Fruit fly (Drosophila melanogaster) whole organism, embryonic: ENCODE data around the gene Uck.
A peak's percentile ranks its signal among the peaks of the same experiment; 100 is the strongest.

Source experiments
- CG10147 ChIP-seq: fragments of 200-800 bp; sonication (Bioruptor generic); optimal IDR thresholded peaks from 2 replicates; lab custom pipeline; 2019; ENCODE audit warnings: missing biosample characterization, mild to moderate bottlenecking, missing genetic modification characterization, moderate library complexity
- CG10209 ChIP-seq: fragments of 200-800 bp; sonication (Bioruptor generic); optimal IDR thresholded peaks from 3 replicates; lab custom pipeline; 2017; ENCODE audit warnings: missing biosample characterization, mild to moderate bottlenecking, missing genetic modification characterization, missing genetic modification reagents
- CG1024 ChIP-seq: fragments of 200-800 bp; sonication (Bioruptor generic); IDR thresholded peaks from 2 replicates; pipeline ENCODE4 v1.3.6; 2022; ENCODE audit warnings: missing biosample characterization, missing genetic modification characterization
- CG10654 ChIP-seq: fragments of 200-800 bp; sonication (Bioruptor generic); optimal IDR thresholded peaks from 2 replicates; lab custom pipeline; 2016; ENCODE audit warnings: missing biosample characterization, missing genetic modification characterization
- CG10959 ChIP-seq: fragments of 200-800 bp; sonication (Bioruptor generic); IDR thresholded peaks from 2 replicates; pipeline ENCODE4 v1.3.6; 2022; ENCODE audit warnings: missing biosample characterization, missing genetic modification characterization
- CG11560 ChIP-seq: fragments of 200-800 bp; sonication (Bioruptor generic); IDR thresholded peaks from 3 replicates; pipeline ENCODE4 v1.3.6; 2022; ENCODE audit warnings: missing biosample characterization, missing genetic modification characterization
- CG12104 ChIP-seq: fragments of 200-800 bp; sonication (Bioruptor generic); optimal IDR thresholded peaks from 3 replicates; lab custom pipeline; 2016; ENCODE audit warnings: missing biosample characterization, missing genetic modification characterization
- CG14050 ChIP-seq: fragments of 200-800 bp; sonication (Bioruptor generic); IDR thresholded peaks from 3 replicates; pipeline ENCODE4 v1.3.6; 2022; ENCODE audit warnings: missing biosample characterization, missing genetic modification characterization
- CG14710 ChIP-seq: fragments of 200-800 bp; sonication (Bioruptor generic); optimal IDR thresholded peaks from 3 replicates; lab custom pipeline; 2019; ENCODE audit warnings: missing biosample characterization, mild to moderate bottlenecking, missing genetic modification characterization, moderate library complexity
- CG3163 ChIP-seq: fragments of 200-800 bp; sonication (Bioruptor generic); optimal IDR thresholded peaks from 3 replicates; lab custom pipeline; 2016; ENCODE audit warnings: missing biosample characterization, missing genetic modification characterization
- CG3838 ChIP-seq: fragments of 200-800 bp; sonication (Bioruptor generic); optimal IDR thresholded peaks from 3 replicates; lab custom pipeline; 2016; ENCODE audit warnings: missing biosample characterization, missing genetic modification characterization
- CG3995 ChIP-seq: fragments of 200-800 bp; sonication (Bioruptor generic); optimal IDR thresholded peaks from 3 replicates; lab custom pipeline; 2016; ENCODE audit warnings: missing biosample characterization, missing genetic modification characterization
- CG42726 ChIP-seq: fragments of 200-800 bp; sonication (Bioruptor generic); IDR thresholded peaks from 2 replicates; pipeline ENCODE4 v1.3.6; 2022; ENCODE audit warnings: missing biosample characterization, missing genetic modification characterization; ENCODE audit not compliant: partially characterized antibody
- CG4424 ChIP-seq: fragments of 200-800 bp; sonication (Bioruptor generic); optimal IDR thresholded peaks from 3 replicates; lab custom pipeline; 2016; ENCODE audit warnings: missing biosample characterization, missing genetic modification characterization
- CG6272 ChIP-seq: fragments of 200-800 bp; sonication (Bioruptor generic); IDR thresholded peaks from 2 replicates; pipeline ENCODE4 v1.3.6; 2022; ENCODE audit warnings: missing biosample characterization, missing genetic modification characterization
- CG6765 ChIP-seq: fragments of 200-800 bp; sonication (Bioruptor generic); optimal IDR thresholded peaks from 3 replicates; lab custom pipeline; 2017; ENCODE audit warnings: missing biosample characterization, mild to moderate bottlenecking, missing genetic modification characterization
- CG6813 ChIP-seq: fragments of 200-800 bp; sonication (Bioruptor generic); optimal IDR thresholded peaks from 2 replicates; lab custom pipeline; 2017; ENCODE audit warnings: missing biosample characterization, missing genetic modification characterization, mild to moderate bottlenecking, moderate library complexity, missing genetic modification reagents
- CG6854 ChIP-seq: fragments of 200-800 bp; sonication (Bioruptor generic); optimal IDR thresholded peaks from 3 replicates; lab custom pipeline; 2017; ENCODE audit warnings: missing biosample characterization, mild to moderate bottlenecking, missing genetic modification characterization
- CG7271 ChIP-seq: fragments of 200-800 bp; sonication (Bioruptor generic); optimal IDR thresholded peaks from 2 replicates; lab custom pipeline; 2018; ENCODE audit warnings: missing biosample characterization, mild to moderate bottlenecking, missing genetic modification characterization, moderate library complexity
- CG8924 ChIP-seq: fragments of 200-800 bp; optimal IDR thresholded peaks from 3 replicates; lab custom pipeline; 2019; ENCODE audit warnings: missing biosample characterization, mild to moderate bottlenecking, missing genetic modification characterization, moderate library complexity
- CG9609 ChIP-seq: fragments of 200-800 bp; sonication (Bioruptor generic); optimal IDR thresholded peaks from 3 replicates; lab custom pipeline; 2016; ENCODE audit warnings: missing biosample characterization, missing genetic modification characterization
- D ChIP-seq, 2 experiments: fragments of 200-800 bp in 1 of 2; fragments of >200 bp in 1 of 2; sonication (Bioruptor generic) in 1 of 2; optimal IDR thresholded peaks; 2 replicates in 1 of 2; 3 replicates in 1 of 2; lab custom pipeline; 2017; ENCODE audit warnings: mild to moderate bottlenecking in 1 of 2, missing biosample characterization in 1 of 2, missing genetic modification characterization in 1 of 2, missing genetic modification reagents in 1 of 2
- E2f2 ChIP-seq: fragments of 200-800 bp; sonication (Bioruptor generic); IDR thresholded peaks from 2 replicates; pipeline ENCODE4 v1.3.6; 2022; ENCODE audit warnings: missing biosample characterization, missing genetic modification characterization
- HmgZ ChIP-seq: fragments of 200-800 bp; sonication (Bioruptor generic); optimal IDR thresholded peaks from 2 replicates; lab custom pipeline; 2018; ENCODE audit warnings: missing biosample characterization, mild to moderate bottlenecking, missing genetic modification characterization
- Hmx ChIP-seq: fragments of 200-800 bp; sonication (Bioruptor generic); optimal IDR thresholded peaks from 2 replicates; lab custom pipeline; 2016; ENCODE audit warnings: missing biosample characterization, missing genetic modification characterization
- Hr3 ChIP-seq: fragments of 200-800 bp; sonication (Bioruptor generic); optimal IDR thresholded peaks from 3 replicates; lab custom pipeline; 2016; ENCODE audit warnings: missing biosample characterization, missing genetic modification characterization
- MBD-R2 ChIP-seq: fragments of 200-800 bp; sonication (Bioruptor generic); IDR thresholded peaks from 2 replicates; pipeline ENCODE4 v1.3.6; 2022; ENCODE audit warnings: missing biosample characterization, missing genetic modification characterization
- Mes4 ChIP-seq: fragments of 200-800 bp; sonication (Bioruptor generic); optimal IDR thresholded peaks from 2 replicates; lab custom pipeline; 2016; ENCODE audit warnings: missing biosample characterization, missing genetic modification characterization
- Optix ChIP-seq: fragments of 200-800 bp; sonication (Bioruptor generic); IDR thresholded peaks from 3 replicates; pipeline ENCODE4 v1.3.6; 2022; ENCODE audit warnings: missing biosample characterization, missing genetic modification characterization
- Poxn ChIP-seq: fragments of 200-800 bp; sonication (Bioruptor generic); IDR thresholded peaks from 2 replicates; pipeline ENCODE4 v1.3.6; 2022; ENCODE audit warnings: missing biosample characterization, missing genetic modification characterization
- ara ChIP-seq: fragments of 200-800 bp; sonication (Bioruptor generic); IDR thresholded peaks from 2 replicates; pipeline ENCODE4 v1.3.6; 2022; ENCODE audit warnings: missing biosample characterization, missing genetic modification characterization
- bsh ChIP-seq, 2 experiments: fragments of 200-800 bp; sonication (Bioruptor generic); optimal IDR thresholded peaks; 2 replicates each; lab custom pipeline; 2017 to 2018; ENCODE audit warnings: mild to moderate bottlenecking in 2 of 2, missing biosample characterization in 2 of 2, missing genetic modification characterization in 2 of 2, moderate library complexity in 1 of 2
- crol ChIP-seq: fragments of 200-800 bp; sonication (Bioruptor generic); IDR thresholded peaks from 2 replicates; pipeline ENCODE4 v1.3.6; 2022; ENCODE audit warnings: missing biosample characterization, missing genetic modification characterization
- dan ChIP-seq: fragments of 200-800 bp; sonication (Bioruptor generic); IDR thresholded peaks from 2 replicates; pipeline ENCODE4 v1.3.6; 2022; ENCODE audit warnings: missing biosample characterization, missing genetic modification characterization
- dysf ChIP-seq: fragments of 200-800 bp; sonication (Bioruptor generic); IDR thresholded peaks from 3 replicates; pipeline ENCODE4 v1.3.6; 2022; ENCODE audit warnings: missing biosample characterization, missing genetic modification characterization
- fru ChIP-seq: fragments of >200 bp; optimal IDR thresholded peaks from 2 replicates; lab custom pipeline; 2017
- kah ChIP-seq: fragments of 200-800 bp; sonication (Bioruptor generic); optimal IDR thresholded peaks from 2 replicates; lab custom pipeline; 2018; ENCODE audit warnings: missing biosample characterization, mild to moderate bottlenecking, missing genetic modification characterization
- kay ChIP-seq: fragments of 200-800 bp; sonication (Bioruptor generic); optimal IDR thresholded peaks from 2 replicates; lab custom pipeline; 2016; ENCODE audit warnings: missing biosample characterization, missing genetic modification characterization
- mam ChIP-seq: fragments of 200-800 bp; sonication (Bioruptor generic); optimal IDR thresholded peaks from 3 replicates; lab custom pipeline; 2016; ENCODE audit warnings: missing biosample characterization, missing genetic modification characterization
- odd ChIP-seq: fragments of 200-800 bp; sonication (Bioruptor generic); optimal IDR thresholded peaks from 2 replicates; lab custom pipeline; 2017; ENCODE audit warnings: missing biosample characterization, mild to moderate bottlenecking, missing genetic modification characterization
- pan ChIP-seq, 4 experiments: fragments of >200 bp in 3 of 4; fragments of 200-800 bp in 1 of 4; sonication (Bioruptor generic) in 1 of 4; optimal IDR thresholded peaks in 3 of 4; IDR thresholded peaks in 1 of 4; 2 replicates each; pipeline versions ENCODE4 v1.3.6 to Lab custom; 2017 to 2022; ENCODE audit warnings: missing biosample characterization in 2 of 4, missing genetic modification characterization in 2 of 4, mixed read lengths in 1 of 4
- peb ChIP-seq: fragments of 200-800 bp; sonication (Bioruptor generic); IDR thresholded peaks from 2 replicates; pipeline ENCODE4 v1.3.6; 2022; ENCODE audit warnings: missing biosample characterization, missing genetic modification characterization
- pum ChIP-seq: fragments of 200-800 bp; sonication (Bioruptor generic); optimal IDR thresholded peaks from 2 replicates; lab custom pipeline; 2016; ENCODE audit warnings: missing biosample characterization, missing genetic modification characterization
- run ChIP-seq: fragments of 200-800 bp; sonication (Bioruptor generic); optimal IDR thresholded peaks from 3 replicates; lab custom pipeline; 2018; ENCODE audit warnings: missing biosample characterization, mild to moderate bottlenecking, missing genetic modification characterization
- schlank ChIP-seq: fragments of 200-800 bp; sonication (Bioruptor generic); optimal IDR thresholded peaks from 2 replicates; lab custom pipeline; 2018; ENCODE audit warnings: missing biosample characterization, mild to moderate bottlenecking, missing genetic modification characterization
- shn ChIP-seq: fragments of 200-800 bp; sonication (Bioruptor generic); optimal IDR thresholded peaks from 3 replicates; lab custom pipeline; 2016; ENCODE audit warnings: missing biosample characterization, missing genetic modification characterization
- slou ChIP-seq: fragments of 200-800 bp; sonication (Bioruptor generic); optimal IDR thresholded peaks from 3 replicates; lab custom pipeline; 2016; ENCODE audit warnings: missing biosample characterization, missing genetic modification characterization
- unc-4 ChIP-seq: fragments of 200-800 bp; sonication (Bioruptor generic); IDR thresholded peaks from 2 replicates; pipeline ENCODE4 v1.3.6; 2022; ENCODE audit warnings: missing biosample characterization, missing genetic modification characterization; ENCODE audit not compliant: partially characterized antibody
- wor ChIP-seq: fragments of 200-800 bp; sonication (Bioruptor generic); IDR thresholded peaks from 2 replicates; pipeline ENCODE4 v1.3.6; 2022; ENCODE audit warnings: missing biosample characterization, missing genetic modification characterization

Uck gene

DNA sequence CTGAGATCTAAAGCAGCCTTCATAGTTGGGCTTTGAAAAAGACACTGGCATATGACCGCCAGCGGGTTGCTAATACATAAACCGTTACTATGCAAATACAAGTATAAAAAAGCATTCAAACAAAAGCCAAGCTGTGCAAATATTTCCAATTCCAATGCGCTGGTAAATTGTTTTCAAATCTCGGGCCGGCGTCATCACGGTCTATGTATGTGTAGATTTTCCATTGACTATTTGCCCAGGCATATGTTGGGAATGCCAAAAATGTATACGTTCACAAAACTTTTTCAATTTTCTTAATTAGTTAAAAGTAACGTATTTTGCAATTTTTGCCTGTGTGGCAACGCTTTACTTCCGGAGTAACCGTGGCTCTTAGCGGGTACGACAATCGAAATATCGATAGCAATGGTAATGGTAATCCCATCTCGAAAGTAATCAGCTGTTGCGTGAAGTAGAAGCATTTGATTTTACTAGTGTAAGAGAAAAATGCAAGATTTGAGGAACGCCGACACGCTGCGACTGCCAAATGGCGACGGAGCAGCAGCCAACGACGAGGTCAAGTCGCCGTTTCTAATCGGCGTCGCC is at the start of gene Uck, which contains the start of gene CG34290 (continued):
- TF ChIP-seq unc-4 (GFP tag; lab: Robert Waterston, UW) (peak; percentile 88), CG12104 (GFP tag; lab: Kevin White, UChicago) (peak; percentile 81), wor (GFP tag; lab: Robert Waterston, UW) (no peak), CG10147 (GFP tag; lab: Kevin White, UChicago) (peak; percentile 79), CG3995 (GFP tag; lab: Kevin White, UChicago) (peak; percentile 78), D (optimal IDR thresholded peaks at IDR 0.05; lab: Kevin White, UChicago) (no peak), D (GFP tag; optimal IDR thresholded peaks at IDR 0.05; lab: Kevin White, UChicago) (peak; percentile 63), CG6765 (peak; percentile 93), CG14050 (peak; percentile 58), CG42726 (GFP tag; lab: Robert Waterston, UW) (peak; percentile 75), bsh (GFP tag; optimal IDR thresholded peaks at IDR 0.05; lab: Kevin White, UChicago) (peak in 1 of 2 experiments; percentile 61), CG6813 (GFP tag; lab: Kevin White, UChicago) (peak; percentile 81), CG7271 (tag; lab: Kevin White, UChicago) (peak; percentile 64), pum (GFP tag; lab: Kevin White, UChicago) (peak; percentile 44), CG9609 (GFP tag; lab: Kevin White, UChicago) (peak; percentile 71), CG14710 (tag; lab: Kevin White, UChicago) (peak; percentile 82), CG6854 (peak; percentile 84), E2f2 (GFP tag; lab: Robert Waterston, UW) (peak; percentile 74), kay (no peak), CG10959 (GFP tag; lab: Robert Waterston, UW) (peak; percentile 30; the same call in 1 of the 2 replicates), slou (peak; percentile 50), CG3838 (GFP tag; lab: Kevin White, UChicago) (no peak), dan (GFP tag; lab: Robert Waterston, UW) (no peak), CG10209 (GFP tag; lab: Kevin White, UChicago) (peak; percentile 79), fru (lab: Kevin White, UChicago) (no peak), shn (GFP tag; lab: Kevin White, UChicago) (peak; percentile 68), mam (peak; percentile 67), CG11560 (no peak), Optix (peak; percentile 53; the same call in 1 of the 3 replicates), CG10654 (GFP tag; lab: Kevin White, UChicago) (peak; percentile 54), pan (optimal IDR thresholded peaks at IDR 0.05; lab: Kevin White, UChicago) (no peak), pan (GFP tag; optimal IDR thresholded peaks at IDR 0.05 in 1 of 2, IDR thresholded peaks at IDR 0.05 in 1 of 2) (peak in 1 of 2 experiments; percentile 56), Poxn (GFP tag; lab: Robert Waterston, UW) (no peak), crol (GFP tag; lab: Robert Waterston, UW) (peak; percentile 37; the same call in 1 of the 2 replicates), HmgZ (peak; percentile 91), MBD-R2 (peak; percentile 90), CG8924 (tag; lab: Kevin White, UChicago) (peak; percentile 34), CG1024 (GFP tag; lab: Robert Waterston, UW) (no peak), CG3163 (GFP tag; lab: Kevin White, UChicago) (peak; percentile 68), Hr3 (GFP tag; lab: Kevin White, UChicago) (peak; percentile 35), Hmx (peak; percentile 4), dysf (peak; percentile 75; the same call in 2 of the 3 replicates), run (tag; lab: Kevin White, UChicago) (no peak), CG6272 (GFP tag; lab: Robert Waterston, UW) (peak; percentile 15; the same call in 1 of the 2 replicates), kah (GFP tag; lab: Kevin White, UChicago) (peak; percentile 57), ara (peak; percentile 36; the same call in 1 of the 2 replicates), CG4424 (GFP tag; lab: Kevin White, UChicago) (peak; percentile 59), schlank (tag; lab: Kevin White, UChicago) (peak; percentile 80), Mes4 (GFP tag; lab: Kevin White, UChicago) (peak; percentile 77), odd (GFP tag; lab: Kevin White, UChicago) (peak; percentile 79), peb (GFP tag; lab: Robert Waterston, UW) (0 out of 2 replicates have a peak, but pooled peaks have one; percentile 15)
